Worm (Caenorhabditis elegans) whole organism, early embryonic: ENCODE results near the gene syd-9.

Experiments used
- F13C5.2 ChIP-seq: sonication (generic microtip); optimal IDR thresholded peaks from 2 replicates; lab custom pipeline; 2017; ENCODE audit warnings: mild to moderate bottlenecking, missing genetic modification characterization, inconsistent platforms, missing compliant biosample characterization
- ama-1 ChIP-seq: fragments of 150-350 bp; optimal IDR thresholded peaks from 2 replicates; lab custom pipeline; 2014
- ceh-13 ChIP-seq: fragments of 200-800 bp; sonication (Bioruptor generic); optimal IDR thresholded peaks from 2 replicates; lab custom pipeline; 2018; ENCODE audit warnings: mild to moderate bottlenecking, missing genetic modification characterization, missing compliant biosample characterization
- ceh-36 ChIP-seq: sonication (generic microtip); optimal IDR thresholded peaks from 2 replicates; lab custom pipeline; 2016; ENCODE audit warnings: missing genetic modification characterization, inconsistent platforms, missing compliant biosample characterization
- ets-7 ChIP-seq: sonication (generic microtip); optimal IDR thresholded peaks from 2 replicates; lab custom pipeline; 2016; ENCODE audit warnings: missing genotype, missing genetic modification characterization, missing compliant biosample characterization
- flt-1 ChIP-seq: fragments of 200-800 bp; sonication (Bioruptor generic); IDR thresholded peaks from 2 replicates; pipeline ENCODE4 v1.3.6; 2022; ENCODE audit warnings: missing genetic modification characterization, missing compliant biosample characterization
- hmbx-1 ChIP-seq: sonication (generic microtip); optimal IDR thresholded peaks from 2 replicates; lab custom pipeline; 2016; ENCODE audit warnings: mild to moderate bottlenecking, missing genetic modification characterization, missing compliant biosample characterization
- hmg-4 ChIP-seq: fragments of 200-800 bp; sonication (Bioruptor generic); optimal IDR thresholded peaks from 2 replicates; lab custom pipeline; 2018; ENCODE audit warnings: mild to moderate bottlenecking, missing genetic modification characterization, missing compliant biosample characterization
- hnd-1 ChIP-seq: sonication (generic microtip); optimal IDR thresholded peaks from 2 replicates; lab custom pipeline; 2016; ENCODE audit warnings: missing genetic modification characterization, missing compliant biosample characterization
- pes-1 ChIP-seq: fragments of 200-800 bp; sonication (Bioruptor generic); IDR thresholded peaks from 2 replicates; pipeline ENCODE4 v1.3.6; 2022; ENCODE audit warnings: missing genetic modification reagents, missing genetic modification characterization, missing compliant biosample characterization
- tbx-11 ChIP-seq: fragments of 200-800 bp; sonication (Bioruptor generic); IDR thresholded peaks from 2 replicates; pipeline ENCODE4 v1.3.6; 2022; ENCODE audit warnings: missing genetic modification characterization, missing compliant biosample characterization
- tbx-37 ChIP-seq: fragments of 200-800 bp; sonication (Bioruptor generic); conservative IDR thresholded peaks from 2 replicates; pipeline ENCODE4 v1.3.6; 2022; ENCODE audit warnings: missing genetic modification reagents, missing genetic modification characterization, missing compliant biosample characterization

DNA sequence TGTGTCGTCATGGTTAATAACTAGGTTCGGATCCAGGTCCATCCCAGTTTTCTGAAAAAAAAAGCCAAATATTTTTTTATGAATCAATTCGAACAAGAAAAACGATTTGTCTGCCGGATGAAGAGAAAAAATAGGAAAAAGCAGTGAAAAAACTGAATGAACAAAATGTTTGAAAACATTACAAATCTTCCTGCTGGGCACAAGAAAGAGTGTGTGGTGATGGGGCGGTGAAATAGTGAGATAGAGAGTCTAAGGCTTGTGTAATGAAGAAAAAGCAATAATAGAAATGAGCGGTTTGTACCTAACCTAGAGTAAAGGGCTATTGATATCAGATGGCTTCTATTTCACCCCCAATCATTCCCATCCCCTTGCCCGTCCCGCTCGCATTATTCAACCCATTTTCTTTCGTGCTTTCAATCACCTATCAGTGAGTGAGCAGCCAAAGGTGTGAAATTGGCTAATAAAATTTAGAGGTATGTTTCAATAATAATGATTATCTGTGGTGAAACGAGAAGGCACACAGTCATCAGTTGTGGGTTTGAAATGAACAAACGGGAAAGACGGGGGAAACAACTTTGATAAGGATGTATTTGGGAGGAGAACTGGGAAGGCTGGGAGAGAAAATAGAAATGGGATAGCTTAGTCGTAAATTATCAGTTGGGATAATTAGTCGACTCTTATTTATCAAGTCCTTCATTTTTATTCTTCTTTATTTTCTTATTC is 47.2 kb upstream of the syd-9 start, which contains the start of gene bar-1:
- TF ChIP-seq pes-1 (GFP tag; lab: Robert Waterston, UW), result no peak
- no peak for TF ChIP-seq ama-1
- TF ChIP-seq F13C5.2 (tag; lab: Kevin White, UChicago), result no peak
- TF ChIP-seq flt-1 (GFP tag; lab: Robert Waterston, UW), result no peak
- no peak for TF ChIP-seq hnd-1 (tag; lab: Kevin White, UChicago)
- no peak for TF ChIP-seq ets-7 (tag; lab: Kevin White, UChicago)
- no peak for TF ChIP-seq hmbx-1 (tag; lab: Kevin White, UChicago)
- no peak for TF ChIP-seq ceh-36 (tag; lab: Kevin White, UChicago)
- TF ChIP-seq tbx-37, result no peak
- no peak for TF ChIP-seq ceh-13 (GFP tag; lab: Kevin White, UChicago)
- TF ChIP-seq hmg-4 (GFP tag; lab: Kevin White, UChicago), result no peak
- TF ChIP-seq tbx-11, result no peak
